Fruit fly (Drosophila melanogaster) whole organism, embryonic: ENCODE measurements around the gene CG5096.

Experiments
- Antp ChIP-seq: fragments of 200-800 bp; sonication (Bioruptor generic); optimal IDR thresholded peaks from 3 replicates; lab custom pipeline; 2016; ENCODE audit warnings: missing biosample characterization, missing genetic modification characterization
- Atf-2 ChIP-seq: fragments of 200-800 bp; sonication (Bioruptor generic); optimal IDR thresholded peaks from 2 replicates; lab custom pipeline; 2016; ENCODE audit warnings: missing biosample characterization, missing genetic modification characterization
- BEAF-32 ChIP-seq: fragments of 200-800 bp; sonication (Bioruptor generic); optimal IDR thresholded peaks from 3 replicates; lab custom pipeline; 2017; ENCODE audit warnings: missing biosample characterization, missing genetic modification characterization, mild to moderate bottlenecking, moderate library complexity, missing genetic modification reagents
- CG10274 ChIP-seq: fragments of 200-800 bp; sonication (Bioruptor generic); optimal IDR thresholded peaks from 3 replicates; lab custom pipeline; 2017; ENCODE audit warnings: missing biosample characterization, mild to moderate bottlenecking, missing genetic modification characterization
- CG11093 ChIP-seq: fragments of 200-800 bp; sonication (Bioruptor generic); IDR thresholded peaks from 3 replicates; pipeline ENCODE4 v1.3.6; 2022; ENCODE audit warnings: missing biosample characterization, missing genetic modification characterization
- CG11723 ChIP-seq: fragments of 200-800 bp; sonication (Bioruptor generic); optimal IDR thresholded peaks from 2 replicates; lab custom pipeline; 2017; ENCODE audit warnings: missing biosample characterization, mild to moderate bottlenecking, missing genetic modification characterization
- CG12942 ChIP-seq: fragments of 200-800 bp; sonication (Bioruptor generic); optimal IDR thresholded peaks from 3 replicates; lab custom pipeline; 2016; ENCODE audit warnings: missing biosample characterization, missing genetic modification characterization
- CG13894 ChIP-seq: fragments of 200-800 bp; sonication (Bioruptor generic); optimal IDR thresholded peaks from 3 replicates; lab custom pipeline; 2018; ENCODE audit warnings: missing biosample characterization, mild to moderate bottlenecking, missing genetic modification characterization, moderate library complexity
- CG14667 ChIP-seq: fragments of 200-800 bp; sonication (Bioruptor generic); IDR thresholded peaks from 2 replicates; pipeline ENCODE4 v1.3.6; 2022; ENCODE audit warnings: missing biosample characterization, missing genetic modification characterization
- CG2129 ChIP-seq: fragments of 200-800 bp; sonication (Bioruptor generic); IDR thresholded peaks from 2 replicates; pipeline ENCODE4 v1.3.6; 2022; ENCODE audit warnings: missing biosample characterization, missing genetic modification characterization; ENCODE audit not compliant: partially characterized antibody
- CG2678 ChIP-seq: fragments of 200-800 bp; sonication (Bioruptor generic); optimal IDR thresholded peaks from 3 replicates; lab custom pipeline; 2019; ENCODE audit warnings: missing biosample characterization, mild to moderate bottlenecking, missing genetic modification characterization, moderate library complexity
- CG2712 ChIP-seq: fragments of 200-800 bp; optimal IDR thresholded peaks from 3 replicates; lab custom pipeline; 2019; ENCODE audit warnings: missing biosample characterization, mild to moderate bottlenecking, missing genetic modification characterization, moderate library complexity
- CG2875 ChIP-seq: fragments of 200-800 bp; sonication (Bioruptor generic); optimal IDR thresholded peaks from 2 replicates; lab custom pipeline; 2017; ENCODE audit warnings: missing biosample characterization, mild to moderate bottlenecking, missing genetic modification characterization, missing genetic modification reagents
- CG33213 ChIP-seq: fragments of 200-800 bp; sonication (Bioruptor generic); optimal IDR thresholded peaks from 3 replicates; lab custom pipeline; 2016; ENCODE audit warnings: missing biosample characterization, missing genetic modification characterization
- CG34224 ChIP-seq: fragments of 200-800 bp; sonication (Bioruptor generic); IDR thresholded peaks from 3 replicates; pipeline ENCODE4 v1.3.6; 2022; ENCODE audit warnings: missing biosample characterization, missing genetic modification characterization; ENCODE audit not compliant: partially characterized antibody
- CG3838 ChIP-seq: fragments of 200-800 bp; sonication (Bioruptor generic); optimal IDR thresholded peaks from 3 replicates; lab custom pipeline; 2016; ENCODE audit warnings: missing biosample characterization, missing genetic modification characterization
- CG3847 ChIP-seq: fragments of 200-800 bp; sonication (Bioruptor generic); IDR thresholded peaks from 2 replicates; pipeline ENCODE4 v1.3.6; 2022; ENCODE audit warnings: missing biosample characterization, missing genetic modification characterization
- CG3995 ChIP-seq: fragments of 200-800 bp; sonication (Bioruptor generic); optimal IDR thresholded peaks from 3 replicates; lab custom pipeline; 2016; ENCODE audit warnings: missing biosample characterization, missing genetic modification characterization
- CG42726 ChIP-seq: fragments of 200-800 bp; sonication (Bioruptor generic); IDR thresholded peaks from 2 replicates; pipeline ENCODE4 v1.3.6; 2022; ENCODE audit warnings: missing biosample characterization, missing genetic modification characterization; ENCODE audit not compliant: partially characterized antibody
- CG4282 ChIP-seq: fragments of 200-800 bp; sonication (Bioruptor generic); optimal IDR thresholded peaks from 2 replicates; lab custom pipeline; 2016; ENCODE audit warnings: missing biosample characterization, missing genetic modification characterization
- CG5180 ChIP-seq: fragments of 200-800 bp; sonication (Bioruptor generic); optimal IDR thresholded peaks from 3 replicates; lab custom pipeline; 2017; ENCODE audit warnings: missing biosample characterization, missing genetic modification characterization, mild to moderate bottlenecking, moderate library complexity, missing genetic modification reagents
- CG6689 ChIP-seq: fragments of 200-800 bp; sonication (Bioruptor generic); IDR thresholded peaks from 2 replicates; pipeline ENCODE4 v1.3.6; 2022; ENCODE audit warnings: missing biosample characterization, missing genetic modification characterization
- CG7556 ChIP-seq: fragments of 200-800 bp; sonication (Bioruptor generic); optimal IDR thresholded peaks from 2 replicates; lab custom pipeline; 2017; ENCODE audit warnings: missing biosample characterization, mild to moderate bottlenecking, missing genetic modification characterization
- CG7745 ChIP-seq: fragments of 200-800 bp; sonication (Bioruptor generic); optimal IDR thresholded peaks from 2 replicates; lab custom pipeline; 2018; ENCODE audit warnings: missing biosample characterization, mild to moderate bottlenecking, missing genetic modification characterization, moderate library complexity
- CG8290 ChIP-seq, 3 experiments: fragments of 200-800 bp; sonication (Bioruptor generic); optimal IDR thresholded peaks; 2 replicates each; lab custom pipeline; 2016 to 2019; ENCODE audit warnings: missing biosample characterization in 3 of 3, missing genetic modification characterization in 3 of 3, mild to moderate bottlenecking in 2 of 3, moderate library complexity in 1 of 3
- CG8388 ChIP-seq: fragments of 200-800 bp; sonication (Bioruptor generic); optimal IDR thresholded peaks from 2 replicates; lab custom pipeline; 2019; ENCODE audit warnings: missing biosample characterization, mild to moderate bottlenecking, missing genetic modification characterization, moderate library complexity
- CG8924 ChIP-seq: fragments of 200-800 bp; optimal IDR thresholded peaks from 3 replicates; lab custom pipeline; 2019; ENCODE audit warnings: missing biosample characterization, mild to moderate bottlenecking, missing genetic modification characterization, moderate library complexity
- CG9797 ChIP-seq: fragments of 200-800 bp; sonication (Bioruptor generic); optimal IDR thresholded peaks from 3 replicates; lab custom pipeline; 2018; ENCODE audit warnings: missing biosample characterization, mild to moderate bottlenecking, missing genetic modification characterization
- Camta ChIP-seq: fragments of 200-800 bp; sonication (Bioruptor generic); optimal IDR thresholded peaks from 2 replicates; lab custom pipeline; 2016; ENCODE audit warnings: missing biosample characterization, missing genetic modification characterization
- Dp ChIP-seq: fragments of 200-800 bp; sonication (Bioruptor generic); optimal IDR thresholded peaks from 2 replicates; lab custom pipeline; 2018; ENCODE audit warnings: missing biosample characterization, mild to moderate bottlenecking, missing genetic modification characterization, moderate library complexity
- Gug ChIP-seq: fragments of 200-800 bp; sonication (Bioruptor generic); IDR thresholded peaks from 4 replicates; pipeline ENCODE4 v1.3.6; 2022; ENCODE audit warnings: missing biosample characterization, missing genetic modification characterization
- Hand ChIP-seq: fragments of 200-800 bp; sonication (Bioruptor generic); optimal IDR thresholded peaks from 2 replicates; lab custom pipeline; 2017; ENCODE audit warnings: mild to moderate bottlenecking, missing biosample characterization, missing genetic modification reagents, missing genetic modification characterization
- Lim3 ChIP-seq: fragments of 200-800 bp; sonication (Bioruptor generic); IDR thresholded peaks from 2 replicates; pipeline ENCODE4 v1.3.6; 2022; ENCODE audit warnings: missing biosample characterization, missing genetic modification characterization
- Med ChIP-seq: fragments of 200-800 bp; sonication (Bioruptor generic); peaks from one replicate; lab custom pipeline; 2016; ENCODE audit warnings: missing biosample characterization, missing genetic modification characterization, mild to moderate bottlenecking, inconsistent platforms, moderate library complexity
- PHDP ChIP-seq: fragments of 200-800 bp; sonication (Bioruptor generic); optimal IDR thresholded peaks from 3 replicates; lab custom pipeline; 2018; ENCODE audit warnings: missing biosample characterization, mild to moderate bottlenecking, missing genetic modification characterization, moderate library complexity
- Ravus ChIP-seq: fragments of 200-800 bp; sonication (Bioruptor generic); IDR thresholded peaks from 2 replicates; pipeline ENCODE4 v1.3.6; 2022; ENCODE audit warnings: missing biosample characterization, missing genetic modification characterization
- Scr ChIP-seq: fragments of 200-800 bp; sonication (Bioruptor generic); IDR thresholded peaks from 2 replicates; pipeline ENCODE4 v1.3.6; 2022; ENCODE audit warnings: missing biosample characterization, missing genetic modification characterization; ENCODE audit not compliant: partially characterized antibody
- Trl ChIP-seq, 3 experiments: fragments of >200 bp in 2 of 3; fragments of 200-800 bp in 1 of 3; sonication (Bioruptor generic) in 1 of 3; optimal IDR thresholded peaks; 2 replicates in 1 of 3; 3 replicates in 2 of 3; lab custom pipeline; 2016 to 2017; ENCODE audit warnings: missing biosample characterization in 1 of 3, missing genetic modification characterization in 1 of 3
- Xbp1 ChIP-seq: fragments of 200-800 bp; sonication (Bioruptor generic); optimal IDR thresholded peaks from 3 replicates; lab custom pipeline; 2016; ENCODE audit warnings: missing biosample characterization, mild to moderate bottlenecking, missing genetic modification characterization
- bcd ChIP-seq: fragments of 200-800 bp; sonication (Bioruptor generic); optimal IDR thresholded peaks from 2 replicates; lab custom pipeline; 2017; ENCODE audit warnings: missing biosample characterization, mild to moderate bottlenecking, missing genetic modification characterization
- chif ChIP-seq, 2 experiments: fragments of 200-800 bp; sonication (Bioruptor generic); optimal IDR thresholded peaks; 3 replicates each; lab custom pipeline; 2016; ENCODE audit warnings: missing biosample characterization in 2 of 2, missing genetic modification characterization in 2 of 2
- dan ChIP-seq: fragments of 200-800 bp; sonication (Bioruptor generic); IDR thresholded peaks from 2 replicates; pipeline ENCODE4 v1.3.6; 2022; ENCODE audit warnings: missing biosample characterization, missing genetic modification characterization
- grn ChIP-seq: fragments of 200-800 bp; sonication (Bioruptor generic); optimal IDR thresholded peaks from 3 replicates; lab custom pipeline; 2017; ENCODE audit warnings: missing biosample characterization, missing genetic modification characterization
- her ChIP-seq: fragments of 200-800 bp; sonication (Bioruptor generic); optimal IDR thresholded peaks from 2 replicates; lab custom pipeline; 2016; ENCODE audit warnings: missing biosample characterization, missing genetic modification characterization
- maf-S ChIP-seq: fragments of 200-800 bp; sonication (Bioruptor generic); optimal IDR thresholded peaks from 2 replicates; lab custom pipeline; 2016; ENCODE audit warnings: missing biosample characterization, missing genetic modification characterization
- prd ChIP-seq, 3 experiments: fragments of >200 bp in 2 of 3; fragments of 200-800 bp in 1 of 3; sonication (Bioruptor generic) in 1 of 3; optimal IDR thresholded peaks in 2 of 3; IDR thresholded peaks in 1 of 3; 2 replicates in 2 of 3; 3 replicates in 1 of 3; pipeline versions ENCODE4 v1.3.6 to Lab custom; 2017 to 2022; ENCODE audit warnings: missing biosample characterization in 1 of 3, missing genetic modification characterization in 1 of 3
- ssp ChIP-seq: fragments of 200-800 bp; sonication (Bioruptor generic); IDR thresholded peaks from 2 replicates; pipeline ENCODE4 v1.3.6; 2022; ENCODE audit warnings: missing biosample characterization, missing genetic modification characterization
- tup ChIP-seq: fragments of 200-800 bp; sonication (Bioruptor generic); optimal IDR thresholded peaks from 2 replicates; lab custom pipeline; 2016; ENCODE audit warnings: missing biosample characterization, mild to moderate bottlenecking, missing genetic modification characterization, moderate library complexity
- vvl ChIP-seq: fragments of 200-800 bp; sonication (Bioruptor generic); IDR thresholded peaks from 2 replicates; pipeline ENCODE4 v1.3.6; 2022; ENCODE audit warnings: missing biosample characterization, missing genetic modification characterization

Gene CG5096

dm6 chr2L:10356508-10356907, 25.6 kb upstream of the CG5096 start, which contains the start of the genes CtsL4 and ClpP (continued):
- TF ChIP-seq CG2678 (tag; lab: Kevin White, UChicago) (no peak), Xbp1 (peak; percentile 71), Lim3 (GFP tag; lab: Robert Waterston, UW) (no peak), Atf-2 (GFP tag; lab: Kevin White, UChicago) (no peak), Trl (optimal IDR thresholded peaks at IDR 0.05; lab: Kevin White, UChicago) (no peak), Trl (GFP tag; optimal IDR thresholded peaks at IDR 0.05; lab: Kevin White, UChicago) (peak; percentile 8), CG8290 (GFP tag; optimal IDR thresholded peaks at IDR 0.05; lab: Kevin White, UChicago) (peak; percentile 78), CG8290 (tag; optimal IDR thresholded peaks at IDR 0.05; lab: Kevin White, UChicago) (peak in 1 of 2 experiments; percentile 14), tup (GFP tag; lab: Kevin White, UChicago) (no peak), CG2129 (no peak), CG2875 (GFP tag; lab: Kevin White, UChicago) (peak; percentile 20), CG8924 (peak; percentile 59), Camta (GFP tag; lab: Kevin White, UChicago) (peak; percentile 4), vvl (GFP tag; lab: Robert Waterston, UW) (peak; percentile 74), maf-S (GFP tag; lab: Kevin White, UChicago) (peak; percentile 3), CG7556 (GFP tag; lab: Kevin White, UChicago) (no peak), CG33213 (GFP tag; lab: Kevin White, UChicago) (peak; percentile 15), CG3995 (peak; percentile 27), CG9797 (peak; percentile 1), dan (GFP tag; lab: Robert Waterston, UW) (no peak), CG10274 (GFP tag; lab: Kevin White, UChicago) (no peak), Ravus (GFP tag; lab: Robert Waterston, UW) (no peak), CG14667 (GFP tag; lab: Robert Waterston, UW) (peak; percentile 85), CG11093 (GFP tag; lab: Robert Waterston, UW) (no peak), CG8388 (GFP tag; lab: Kevin White, UChicago) (peak; percentile 68), CG42726 (GFP tag; lab: Robert Waterston, UW) (no peak), Med (GFP tag; lab: Kevin White, UChicago) (peak; percentile 77), bcd (GFP tag; lab: Kevin White, UChicago) (no peak), CG3838 (no peak), CG11723 (GFP tag; lab: Kevin White, UChicago) (peak; percentile 99), PHDP (tag; lab: Kevin White, UChicago) (no peak), CG3847 (GFP tag; lab: Robert Waterston, UW) (peak; percentile 36; the same call in 1 of the 2 replicates), Gug (GFP tag; lab: Robert Waterston, UW) (peak; percentile 47; the same call in 2 of the 4 replicates), CG34224 (no peak), CG13894 (tag; lab: Kevin White, UChicago) (no peak), CG12942 (GFP tag; lab: Kevin White, UChicago) (peak; percentile 1), Scr (GFP tag; lab: Robert Waterston, UW) (0 out of 2 replicates have a peak, but pooled peaks have one; percentile 23), CG2712 (tag; lab: Kevin White, UChicago) (peak; percentile 55), CG5180 (GFP tag; lab: Kevin White, UChicago) (no peak), Antp (GFP tag; lab: Kevin White, UChicago) (peak; percentile 48), CG7745 (no peak), her (GFP tag; lab: Kevin White, UChicago) (peak; percentile 32), CG4282 (GFP tag; lab: Kevin White, UChicago) (peak; percentile 2), CG6689 (GFP tag; lab: Robert Waterston, UW) (0 out of 2 replicates have a peak, but pooled peaks have one; percentile 21), Dp (peak; percentile 5), BEAF-32 (peak; percentile 31), prd (optimal IDR thresholded peaks at IDR 0.05; lab: Kevin White, UChicago) (no peak), prd (GFP tag; IDR thresholded peaks at IDR 0.05; lab: Robert Waterston, UW) (peak; percentile 67; the same call in 2 of the 3 replicates), chif (GFP tag; optimal IDR thresholded peaks at IDR 0.05; lab: Kevin White, UChicago) (peak in 1 of 2 experiments; percentile 39), ssp (peak; percentile 97), Hand (GFP tag; lab: Kevin White, UChicago) (no peak), grn (GFP tag; lab: Kevin White, UChicago) (no peak)
